Worm (Caenorhabditis elegans): Measurements from ENCODE around the gene F43C1.7.

F43C1.7 gene

ce11 chrIII:4242225-4242862, at the start of gene F43C1.7:
Gene F43C1.7 (minus strand): TSS chrIII:4242575.
- TF ChIP-seq nhr-237 (tag; optimal IDR thresholded peaks at IDR 0.05) (no peak), drap-1 (GFP tag; optimal IDR thresholded peaks at IDR 0.05) (no peak), zip-8 (tag; optimal IDR thresholded peaks at IDR 0.05) (peak; percentile 60), ham-2 (GFP tag; optimal IDR thresholded peaks at IDR 0.05) (no peak), elt-1 (tag; optimal IDR thresholded peaks at IDR 0.05; ENCODE audit: borderline replicate concordance, insufficient read depth) (no peak), ceh-39 (tag; optimal IDR thresholded peaks at IDR 0.05) (no peak), mls-2 (tag; optimal IDR thresholded peaks at IDR 0.05) (no peak), nhr-28 (tag; optimal IDR thresholded peaks at IDR 0.05) (no peak)

DNA sequence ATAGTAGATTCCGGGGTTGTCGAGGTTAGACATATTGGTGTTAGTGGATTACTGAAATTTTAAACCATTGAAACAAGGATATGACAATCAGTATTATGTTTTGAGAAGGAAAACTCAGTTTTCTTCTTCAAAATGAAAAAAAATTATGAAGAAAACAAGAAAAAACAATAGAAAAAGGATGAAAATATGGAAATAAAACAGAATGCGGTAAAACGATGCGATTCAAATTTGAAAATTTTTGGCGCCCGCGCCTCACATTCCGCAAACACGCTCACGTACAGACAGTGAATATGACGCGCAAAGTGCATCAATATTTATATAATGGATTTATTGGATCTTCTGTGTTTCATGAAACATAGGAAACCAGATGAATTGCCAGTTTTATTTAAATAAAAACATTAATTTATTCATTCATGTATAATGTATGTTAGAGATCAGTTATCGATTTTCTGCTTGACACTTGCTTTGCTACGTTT, 48.9 kb upstream of the F43C1.7 start, which contains the start of gene mcm-5:
TSS of gene mcm-5 (minus strand) at position 51 of the 476 bp plus-strand sequence.
- TF ChIP-seq mep-1 (tag; optimal IDR thresholded peaks at IDR 0.05) (peak; percentile 67), ceh-43 (GFP tag; optimal IDR thresholded peaks at IDR 0.05) (no peak), lsy-2 (tag; optimal IDR thresholded peaks at IDR 0.05) (peak; percentile 30), ceh-39 (tag; optimal IDR thresholded peaks at IDR 0.05) (peak; percentile 22), pha-4 (tag; optimal IDR thresholded peaks at IDR 0.05) (no peak), ces-1 (GFP tag; optimal IDR thresholded peaks at IDR 0.05) (peak; percentile 56)

- TF ChIP-seq lsy-2 (tag; optimal IDR thresholded peaks at IDR 0.05), result no peak
- TF ChIP-seq tbx-8 (GFP tag; optimal IDR thresholded peaks at IDR 0.05), result no peak
- TF ChIP-seq ceh-43 (GFP tag; optimal IDR thresholded peaks at IDR 0.05), result no peak
- no peak for TF ChIP-seq sem-2 (GFP tag; optimal IDR thresholded peaks at IDR 0.05)
- TF ChIP-seq unc-62 (GFP tag; optimal IDR thresholded peaks at IDR 0.05), result no peak
- no peak for TF ChIP-seq bed-3 (GFP tag; optimal IDR thresholded peaks at IDR 0.05)
- no peak for TF ChIP-seq elt-1 (tag; optimal IDR thresholded peaks at IDR 0.05; ENCODE audit: borderline replicate concordance, insufficient read depth)
- TF ChIP-seq pha-4 (tag; optimal IDR thresholded peaks at IDR 0.05), result no peak
- no peak for TF ChIP-seq cnd-1 (tag; optimal IDR thresholded peaks at IDR 0.05)
- no peak for TF ChIP-seq nhr-237 (tag; optimal IDR thresholded peaks at IDR 0.05)
- TF ChIP-seq sptf-1 (tag; optimal IDR thresholded peaks at IDR 0.05), result no peak
- no peak for TF ChIP-seq blmp-1 (tag; optimal IDR thresholded peaks at IDR 0.05)
- TF ChIP-seq ces-1 (GFP tag; optimal IDR thresholded peaks at IDR 0.05), result no peak
- TF ChIP-seq lin-13 (tag; optimal IDR thresholded peaks at IDR 0.05), result no peak
- TF ChIP-seq flh-1 (GFP tag; optimal IDR thresholded peaks at IDR 0.05), result no peak
- no peak for TF ChIP-seq nhr-76 (tag; optimal IDR thresholded peaks at IDR 0.05)
These were observed 47.6 kb upstream of the F43C1.7 start for ce11 chrIII:4289952-4290351.

- TF ChIP-seq M03D4.4 (tag; optimal IDR thresholded peaks at IDR 0.05), result no peak
- TF ChIP-seq flh-1 (GFP tag; optimal IDR thresholded peaks at IDR 0.05), result no peak
- no peak for TF ChIP-seq lin-32 (GFP tag; optimal IDR thresholded peaks at IDR 0.05)
- TF ChIP-seq unc-120 (tag; optimal IDR thresholded peaks at IDR 0.05; ENCODE audit: poor library complexity, severe bottlenecking), result no peak
- no peak for TF ChIP-seq ces-1 (GFP tag; optimal IDR thresholded peaks at IDR 0.05)
- no peak for TF ChIP-seq nhr-28 (tag; optimal IDR thresholded peaks at IDR 0.05)
- no peak for TF ChIP-seq ham-2 (GFP tag; optimal IDR thresholded peaks at IDR 0.05)
- no peak for TF ChIP-seq sem-2 (GFP tag; optimal IDR thresholded peaks at IDR 0.05)
- no peak for TF ChIP-seq lsy-2 (tag; optimal IDR thresholded peaks at IDR 0.05)
- no peak for TF ChIP-seq ceh-43 (GFP tag; optimal IDR thresholded peaks at IDR 0.05)
- no peak for TF ChIP-seq snpc-4 (tag; optimal IDR thresholded peaks at IDR 0.05)
- TF ChIP-seq bed-3 (GFP tag; optimal IDR thresholded peaks at IDR 0.05), result no peak
- TF ChIP-seq mep-1 (tag; optimal IDR thresholded peaks at IDR 0.05), result no peak
- TF ChIP-seq nhr-12 (tag; optimal IDR thresholded peaks at IDR 0.05), result no peak
- no peak for TF ChIP-seq ceh-39 (tag; optimal IDR thresholded peaks at IDR 0.05)
- no peak for TF ChIP-seq pha-4 (tag; optimal IDR thresholded peaks at IDR 0.05)
- no peak for TF ChIP-seq lin-13 (tag; optimal IDR thresholded peaks at IDR 0.05)
- TF ChIP-seq ceh-83 (GFP tag; optimal IDR thresholded peaks at IDR 0.05), result no peak
These were observed 45.0 kb upstream of the F43C1.7 start, which contains the start of gene R10E4.3 for ce11 chrIII:4287379-4287778. Gene R10E4.3 (minus strand): TSS chrIII:4287479.

DNA sequence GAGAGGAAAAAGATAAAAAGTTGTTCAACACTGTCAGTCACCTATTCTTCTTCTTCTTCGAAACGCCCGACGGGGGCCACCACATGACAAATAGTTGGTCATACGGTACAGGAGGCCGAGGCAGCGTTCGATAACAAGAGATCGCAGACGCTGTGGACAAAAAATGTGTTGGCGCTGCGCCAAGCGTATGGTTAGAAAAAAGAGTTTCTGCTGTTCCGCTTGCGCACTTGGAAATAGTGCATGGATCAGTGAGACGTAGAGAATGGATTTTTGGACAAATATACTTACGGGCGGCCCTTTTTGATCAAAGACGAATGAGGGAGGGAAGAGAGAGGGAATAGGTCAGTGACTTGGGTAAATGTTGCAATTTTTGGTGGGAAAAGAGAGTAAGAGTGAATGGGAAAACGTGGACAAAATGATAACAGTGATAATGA, 42.4 kb upstream of the F43C1.7 start:
- TF ChIP-seq cnd-1 (tag; optimal IDR thresholded peaks at IDR 0.05) (peak; percentile 8), M03D4.4 (tag; optimal IDR thresholded peaks at IDR 0.05) (no peak), tbx-8 (GFP tag; optimal IDR thresholded peaks at IDR 0.05) (no peak)
